Fruit fly (Drosophila melanogaster): ENCODE results near the gene Alg9.

Alg9 gene

DNA sequence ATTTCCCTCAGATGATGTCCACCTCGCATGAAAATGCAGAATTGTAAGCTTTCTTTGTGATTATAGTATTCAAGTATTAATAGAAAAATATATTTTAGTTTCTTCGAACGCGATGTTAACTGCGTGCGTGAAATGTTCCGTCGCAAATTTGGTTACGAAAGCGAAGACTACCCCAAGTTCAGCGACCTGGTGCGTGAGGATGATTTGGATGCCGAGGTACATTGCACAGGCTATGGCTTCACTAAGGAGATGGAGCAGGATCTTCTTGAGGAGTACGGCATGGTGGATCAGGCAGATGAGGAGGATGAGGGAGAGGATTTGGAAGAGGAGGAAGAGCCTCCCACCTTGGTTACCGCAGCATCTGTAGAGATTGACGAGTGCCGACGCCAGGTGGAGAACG is 45.4 kb downstream of the Alg9 start:
- TF ChIP-seq CG33017 (tag; optimal IDR thresholded peaks at IDR 0.05): no peak
- no peak for TF ChIP-seq Mnt (GFP tag; optimal IDR thresholded peaks at IDR 0.05)
- TF ChIP-seq pad (GFP tag; optimal IDR thresholded peaks at IDR 0.05): no peak
- TF ChIP-seq CG14711 (tag; optimal IDR thresholded peaks at IDR 0.05): no peak
- no peak for TF ChIP-seq tj (GFP tag; optimal IDR thresholded peaks at IDR 0.05)
- TF ChIP-seq toe (GFP tag; optimal IDR thresholded peaks at IDR 0.05): no peak
- no peak for TF ChIP-seq CG7045 (GFP tag; optimal IDR thresholded peaks at IDR 0.05)
- TF ChIP-seq CG1620 (GFP tag; optimal IDR thresholded peaks at IDR 0.05): no peak
- no peak for TF ChIP-seq CG5204 (GFP tag; optimal IDR thresholded peaks at IDR 0.05)

- no peak for TF ChIP-seq CG5204 (GFP tag; optimal IDR thresholded peaks at IDR 0.05)
- no peak for TF ChIP-seq Crg-1 (GFP tag; optimal IDR thresholded peaks at IDR 0.05)
- TF ChIP-seq cnc (optimal IDR thresholded peaks at IDR 0.05): no peak
- TF ChIP-seq CG14711 (tag; optimal IDR thresholded peaks at IDR 0.05): no peak
- TF ChIP-seq CG11617 (GFP tag; optimal IDR thresholded peaks at IDR 0.05): no peak
- TF ChIP-seq CG7101 (tag; optimal IDR thresholded peaks at IDR 0.05): no peak
- no peak for TF ChIP-seq Clk (GFP tag; optimal IDR thresholded peaks at IDR 0.05)
- TF ChIP-seq CG1620 (GFP tag; optimal IDR thresholded peaks at IDR 0.05): no peak
- no peak for TF ChIP-seq Mnt (GFP tag; optimal IDR thresholded peaks at IDR 0.05)
- TF ChIP-seq CG12768 (GFP tag; optimal IDR thresholded peaks at IDR 0.05): no peak
- TF ChIP-seq kay (GFP tag; ENCODE audit: borderline replicate concordance): no peak
- TF ChIP-seq cic (GFP tag; optimal IDR thresholded peaks at IDR 0.05): no peak
- TF ChIP-seq bab1 (GFP tag; optimal IDR thresholded peaks at IDR 0.05): no peak
- no peak for TF ChIP-seq CG33017 (tag; optimal IDR thresholded peaks at IDR 0.05)
- TF ChIP-seq toe (GFP tag; optimal IDR thresholded peaks at IDR 0.05): no peak
These were observed 48.5 kb downstream of the Alg9 start, which contains the start of the genes CG11889 and CG11891 for dm6 chr3R:25269909-25270308. CG11889 (plus strand) TSS chr3R:25270209. CG11891 (plus strand) TSS chr3R:25270209.

- TF ChIP-seq toe (GFP tag; optimal IDR thresholded peaks at IDR 0.05) (no peak), cic (GFP tag; optimal IDR thresholded peaks at IDR 0.05) (peak; percentile 0)
These were observed 52.1 kb downstream of the Alg9 start, which contains the start of gene CG11878 for dm6 chr3R:25273537-25273936. CG11878 (plus strand) TSS chr3R:25273837.

All from whole organism, adult.